Worm (Caenorhabditis elegans) whole organism, L4 larva: Measurements from ENCODE around the gene ent-3.
A peak's percentile ranks its signal among the peaks of the same experiment; 100 is the strongest.

Source experiments
- D1046.2 ChIP-seq: fragments of 200-800 bp; sonication (Bioruptor generic); IDR thresholded peaks from 2 replicates; pipeline ENCODE4 v1.3.6; 2022; ENCODE audit warnings: missing genetic modification characterization, missing compliant biosample characterization
- F26F4.8 ChIP-seq: fragments of 200-800 bp; sonication (Bioruptor generic); conservative IDR thresholded peaks from 2 replicates; pipeline ENCODE4 v1.3.6; 2022; ENCODE audit warnings: missing genetic modification characterization, missing compliant biosample characterization
- F44E2.7 ChIP-seq: fragments of 200-800 bp; sonication (Bioruptor generic); IDR thresholded peaks from 2 replicates; pipeline ENCODE4 v2.1.2; 2022; ENCODE audit warnings: missing genetic modification characterization, missing compliant biosample characterization
- T26A8.4 ChIP-seq: fragments of 200-800 bp; sonication (Bioruptor generic); IDR thresholded peaks from 2 replicates; pipeline ENCODE4 v1.3.6; 2022; ENCODE audit warnings: missing genetic modification characterization, missing compliant biosample characterization
- aha-1 ChIP-seq: fragments of 150-350 bp; peaks from one replicate; lab custom pipeline; 2014; ENCODE audit warnings: missing biosample characterization, missing genetic modification characterization
- ama-1 ChIP-seq: fragments of 150-350 bp; optimal IDR thresholded peaks from 2 replicates; lab custom pipeline; 2014; ENCODE audit warnings: inconsistent platforms, mixed read lengths
- cey-2 ChIP-seq: sonication (generic microtip); optimal IDR thresholded peaks from 3 replicates; lab custom pipeline; 2017; ENCODE audit warnings: missing genetic modification characterization, mild to moderate bottlenecking, missing compliant biosample characterization, antibody characterized with exemption, borderline replicate concordance; ENCODE audit not compliant: insufficient read depth
- ctbp-1 ChIP-seq: fragments of 200-800 bp; sonication (Bioruptor generic); IDR thresholded peaks from 2 replicates; pipeline ENCODE4 v1.3.6; 2022; ENCODE audit warnings: missing genetic modification reagents, missing genetic modification characterization, missing compliant biosample characterization
- daf-19 ChIP-seq: fragments of 200-800 bp; sonication (Bioruptor generic); conservative IDR thresholded peaks from 2 replicates; pipeline ENCODE4 v1.3.6; 2022; ENCODE audit warnings: missing genetic modification characterization, missing compliant biosample characterization
- daf-8 ChIP-seq: fragments of 200-800 bp; sonication (Bioruptor generic); IDR thresholded peaks from 2 replicates; pipeline ENCODE4 v1.3.6; 2022; ENCODE audit warnings: missing genetic modification characterization, missing compliant biosample characterization
- dmd-6 ChIP-seq: fragments of 200-800 bp; sonication (Bioruptor generic); IDR thresholded peaks from 2 replicates; pipeline ENCODE4 v1.3.6; 2022; ENCODE audit warnings: missing genetic modification reagents, missing genetic modification characterization, missing compliant biosample characterization
- dpl-1 ChIP-seq: fragments of 150-350 bp; optimal IDR thresholded peaks from 2 replicates; lab custom pipeline; 2014; ENCODE audit warnings: missing biosample characterization, missing genetic modification reagents, missing genetic modification characterization
- duxl-1 ChIP-seq: sonication (generic microtip); optimal IDR thresholded peaks from 2 replicates; lab custom pipeline; 2016; ENCODE audit warnings: mild to moderate bottlenecking, missing genetic modification characterization, moderate library complexity, missing compliant biosample characterization; ENCODE audit not compliant: poor library complexity
- hlh-11 ChIP-seq: fragments of 200-800 bp; sonication (Bioruptor generic); optimal IDR thresholded peaks from 2 replicates; lab custom pipeline; 2018; ENCODE audit warnings: mild to moderate bottlenecking, missing genetic modification characterization, missing compliant biosample characterization
- hlh-30 ChIP-seq: sonication (generic microtip); optimal IDR thresholded peaks from 2 replicates; lab custom pipeline; 2017; ENCODE audit warnings: antibody characterized with exemption, mild to moderate bottlenecking, missing genetic modification characterization, missing compliant biosample characterization; ENCODE audit not compliant: insufficient read depth
- hmg-1.1 ChIP-seq: fragments of 200-800 bp; sonication (Bioruptor generic); IDR thresholded peaks from 2 replicates; pipeline ENCODE4 v1.3.6; 2022; ENCODE audit warnings: missing genetic modification reagents, missing genetic modification characterization, missing compliant biosample characterization
- jun-1 ChIP-seq: fragments of 150-350 bp; optimal IDR thresholded peaks from 2 replicates; lab custom pipeline; 2014; ENCODE audit warnings: missing biosample characterization, missing genetic modification reagents, missing genetic modification characterization
- lin-1 ChIP-seq: fragments of 200-800 bp; sonication (Bioruptor generic); IDR thresholded peaks from 2 replicates; pipeline ENCODE4 v1.3.6; 2022; ENCODE audit warnings: missing genetic modification reagents, missing genetic modification characterization, missing compliant biosample characterization
- lin-15B ChIP-seq: fragments of 150-350 bp; sonication (generic microtip); optimal IDR thresholded peaks from 3 replicates; lab custom pipeline; 2014; ENCODE audit warnings: missing biosample characterization, missing genetic modification characterization
- lin-29 ChIP-seq: fragments of 200-800 bp; sonication (Bioruptor generic); IDR thresholded peaks from 2 replicates; pipeline ENCODE4 v1.3.6; 2022; ENCODE audit warnings: missing genetic modification reagents, missing genetic modification characterization, missing compliant biosample characterization
- lin-38 ChIP-seq: fragments of 200-800 bp; sonication (Bioruptor generic); IDR thresholded peaks from 2 replicates; pipeline ENCODE4 v1.3.6; 2022; ENCODE audit warnings: missing genetic modification reagents, missing genetic modification characterization, missing compliant biosample characterization
- lsy-2 ChIP-seq, 2 experiments: fragments of 150-350 bp in 1 of 2; sonication (generic microtip) in 1 of 2; optimal IDR thresholded peaks; 2 replicates each; lab custom pipeline; 2014 to 2017; ENCODE audit warnings: missing biosample characterization in 2 of 2, missing genetic modification characterization in 2 of 2
- madf-5 ChIP-seq, 2 experiments: fragments of 200-800 bp; sonication (Bioruptor generic); IDR thresholded peaks; 2 replicates each; pipeline ENCODE4 v1.3.6; 2022; ENCODE audit warnings: missing compliant biosample characterization in 2 of 2, missing genetic modification characterization in 2 of 2
- mes-2 ChIP-seq: sonication (generic microtip); optimal IDR thresholded peaks from 2 replicates; lab custom pipeline; 2016; ENCODE audit warnings: missing genotype, mild to moderate bottlenecking, missing genetic modification characterization, missing compliant biosample characterization; ENCODE audit not compliant: poor library complexity, severe bottlenecking
- mxl-2 ChIP-seq: fragments of 200-800 bp; sonication (Bioruptor generic); conservative IDR thresholded peaks from 2 replicates; pipeline ENCODE4 v1.3.6; 2022; ENCODE audit warnings: missing genetic modification reagents, missing genetic modification characterization, missing compliant biosample characterization
- mxl-3 ChIP-seq: fragments of 200-800 bp; sonication (Bioruptor generic); optimal IDR thresholded peaks from 2 replicates; lab custom pipeline; 2018; ENCODE audit warnings: mild to moderate bottlenecking, missing genetic modification characterization, missing compliant biosample characterization
- nhr-111 ChIP-seq: fragments of 200-800 bp; sonication (Bioruptor generic); optimal IDR thresholded peaks from 2 replicates; lab custom pipeline; 2018; ENCODE audit warnings: mild to moderate bottlenecking, missing genetic modification characterization, missing compliant biosample characterization
- nhr-25 ChIP-seq: sonication (generic microtip); optimal IDR thresholded peaks from 2 replicates; lab custom pipeline; 2017; ENCODE audit warnings: missing genetic modification characterization, mild to moderate bottlenecking, missing compliant biosample characterization, antibody characterized with exemption, moderate library complexity, borderline replicate concordance; ENCODE audit not compliant: insufficient read depth
- nhr-41 ChIP-seq: fragments of 200-800 bp; sonication (Bioruptor generic); IDR thresholded peaks from 2 replicates; pipeline ENCODE4 v1.3.6; 2022; ENCODE audit warnings: missing genetic modification reagents, missing genetic modification characterization, missing compliant biosample characterization
- nhr-77 ChIP-seq: fragments of 150-350 bp; optimal IDR thresholded peaks from 2 replicates; lab custom pipeline; 2014; ENCODE audit warnings: missing biosample characterization, missing genetic modification characterization
- pha-4 ChIP-seq, 2 experiments: fragments of 150-350 bp in 1 of 2; fragments of 200-800 bp in 1 of 2; sonication (Bioruptor generic) in 1 of 2; IDR thresholded peaks in 1 of 2; optimal IDR thresholded peaks in 1 of 2; 2 replicates each; pipeline versions ENCODE4 v1.3.6 to Lab custom; 2014 to 2022; ENCODE audit warnings: missing genetic modification characterization in 2 of 2, missing genetic modification reagents in 2 of 2, missing biosample characterization in 1 of 2, missing compliant biosample characterization in 1 of 2
- set-16 ChIP-seq: fragments of 200-800 bp; sonication (Bioruptor generic); IDR thresholded peaks from 2 replicates; pipeline ENCODE4 v1.3.6; 2022; ENCODE audit warnings: missing genetic modification reagents, missing genetic modification characterization, missing compliant biosample characterization
- spr-3 ChIP-seq: fragments of 200-800 bp; sonication (Bioruptor generic); optimal IDR thresholded peaks from 2 replicates; lab custom pipeline; 2018; ENCODE audit warnings: mild to moderate bottlenecking, missing genetic modification characterization, missing compliant biosample characterization
- unc-130 ChIP-seq: sonication (generic microtip); optimal IDR thresholded peaks from 2 replicates; lab custom pipeline; 2016; ENCODE audit warnings: missing genetic modification reagents, missing genetic modification characterization, missing compliant biosample characterization
- zag-1 ChIP-seq: fragments of 150-350 bp; optimal IDR thresholded peaks from 2 replicates; lab custom pipeline; 2014; ENCODE audit warnings: missing biosample characterization, missing genetic modification characterization
- zip-11 ChIP-seq: fragments of 200-800 bp; sonication (Bioruptor generic); IDR thresholded peaks from 2 replicates; pipeline ENCODE4 v1.3.6; 2022; ENCODE audit warnings: missing genetic modification characterization, missing compliant biosample characterization

The ent-3 gene

ce11 chrV:14197651-14198050 lies 38.2 kb downstream of the ent-3 start (continued):
- TF ChIP-seq pha-4 (GFP tag; IDR thresholded peaks at IDR 0.05; lab: Robert Waterston, UW) (peak; percentile 44; the same call in 1 of the 2 replicates), pha-4 (tag; optimal IDR thresholded peaks at IDR 0.05; lab: Kevin White, UChicago) (no peak), zip-11 (GFP tag; lab: Robert Waterston, UW) (no peak), F44E2.7 (GFP tag; lab: Robert Waterston, UW) (no peak), aha-1 (tag; lab: Kevin White, UChicago) (peak; percentile 57), hlh-11 (tag; lab: Kevin White, UChicago) (peak; percentile 54), daf-8 (GFP tag; lab: Robert Waterston, UW) (no peak), spr-3 (GFP tag; lab: Kevin White, UChicago) (no peak), mes-2 (tag; lab: Kevin White, UChicago) (peak; percentile 64), ama-1 (lab: Kevin White, UChicago) (peak; percentile 87), ctbp-1 (GFP tag; lab: Robert Waterston, UW) (0 out of 2 replicates have a peak, but pooled peaks have one; percentile 41), nhr-41 (GFP tag; lab: Robert Waterston, UW) (no peak), T26A8.4 (GFP tag; lab: Robert Waterston, UW) (peak; percentile 65), nhr-111 (no peak), madf-5 (GFP tag; IDR thresholded peaks at IDR 0.05; lab: Robert Waterston, UW) (0 out of 4 replicates have a peak, but pooled peaks of 1 of the 2 experiments have one; percentile 33), duxl-1 (tag; lab: Kevin White, UChicago) (peak; percentile 47), lin-29 (GFP tag; lab: Robert Waterston, UW) (no peak), dpl-1 (GFP tag; lab: Kevin White, UChicago) (peak; percentile 7), cey-2 (tag; lab: Kevin White, UChicago) (no peak), lsy-2 (tag; optimal IDR thresholded peaks at IDR 0.05; lab: Kevin White, UChicago) (peak in 1 of 2 experiments; percentile 68), F26F4.8 (no peak), D1046.2 (no peak), lin-1 (GFP tag; lab: Robert Waterston, UW) (peak; percentile 59; the same call in 1 of the 2 replicates), daf-19 (GFP tag; lab: Robert Waterston, UW) (no peak), mxl-2 (GFP tag; lab: Robert Waterston, UW) (no peak), hlh-30 (peak; percentile 52), mxl-3 (GFP tag; lab: Kevin White, UChicago) (peak; percentile 5)

DNA sequence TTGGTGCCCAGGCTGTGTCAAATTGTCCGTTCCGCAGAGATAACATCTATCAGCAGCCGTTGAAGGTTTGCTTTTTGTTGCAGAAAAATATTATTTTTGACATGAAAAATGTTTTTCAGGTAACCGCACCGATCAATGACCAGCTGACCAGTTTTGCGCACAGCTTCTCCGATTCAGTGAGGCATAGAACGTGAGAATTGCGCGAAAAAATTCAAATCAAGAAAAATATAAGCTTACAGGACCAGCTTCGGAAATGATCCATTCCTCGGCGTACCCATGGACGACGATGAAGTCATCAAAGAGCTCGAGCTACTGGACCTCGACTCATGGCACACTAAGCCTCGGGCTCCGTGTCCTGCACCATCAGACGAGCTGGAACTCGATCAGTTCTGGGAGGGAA lies 41.3 kb downstream of the ent-3 start:
- no peak for TF ChIP-seq nhr-111
- TF ChIP-seq hmg-1.1 (GFP tag; lab: Robert Waterston, UW), result 0 out of 2 replicates have a peak, but pooled peaks have one; percentile 26
- TF ChIP-seq unc-130 (GFP tag; lab: Kevin White, UChicago), result no peak
- no peak for TF ChIP-seq jun-1 (tag; lab: Kevin White, UChicago)
- TF ChIP-seq zag-1 (tag; lab: Kevin White, UChicago), result no peak
- TF ChIP-seq nhr-77 (tag; lab: Kevin White, UChicago), result no peak
- 0 out of 2 replicates have a peak, but pooled peaks have one; percentile 12 for TF ChIP-seq lin-38
- TF ChIP-seq T26A8.4 (GFP tag; lab: Robert Waterston, UW), result no peak
- TF ChIP-seq D1046.2, result 0 out of 2 replicates have a peak, but pooled peaks have one; percentile 12
- TF ChIP-seq nhr-25 (tag; lab: Kevin White, UChicago), result no peak
- peak; percentile 38; the same call in 1 of the 2 replicates for TF ChIP-seq set-16 (GFP tag; lab: Robert Waterston, UW)
- no peak for TF ChIP-seq lin-15B (tag; lab: Kevin White, UChicago)
- 0 out of 2 replicates have a peak, but pooled peaks have one; percentile 14 for TF ChIP-seq dmd-6 (GFP tag; lab: Robert Waterston, UW)
